Worm (Caenorhabditis elegans): Measurements from ENCODE around the gene W03C9.6.

DNA sequence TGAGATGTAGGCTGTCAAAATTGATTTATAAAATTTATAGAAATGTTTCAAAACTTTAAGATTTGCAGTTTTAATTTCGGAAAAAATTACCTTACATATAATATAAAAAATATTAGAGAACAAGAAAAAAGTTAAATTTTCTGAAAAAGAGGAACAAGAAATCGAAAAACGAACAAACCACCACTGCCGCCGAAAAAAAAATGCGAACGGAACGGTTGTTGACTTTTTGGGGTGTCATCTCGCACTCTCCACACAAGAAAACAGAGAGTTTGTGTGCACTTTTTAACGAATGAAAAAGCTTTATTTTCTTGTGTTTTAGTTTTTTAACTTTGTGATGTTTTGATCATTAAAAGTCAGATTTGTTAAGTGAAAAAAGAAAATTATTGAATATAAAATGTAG lies 29.1 kb upstream of the W03C9.6 start:
- TF ChIP-seq ceh-45 (GFP tag; IDR thresholded peaks at IDR 0.05) (no peak), ama-1 (optimal IDR thresholded peaks at IDR 0.05) (no peak), sox-2 (GFP tag; IDR thresholded peaks at IDR 0.05) (no peak), lim-6 (tag; optimal IDR thresholded peaks at IDR 0.05) (no peak), pha-4 (tag; optimal IDR thresholded peaks at IDR 0.05) (no peak), tbx-2 (tag; optimal IDR thresholded peaks at IDR 0.05) (no peak), pha-2 (tag; optimal IDR thresholded peaks at IDR 0.05) (no peak), ref-2 (tag; optimal IDR thresholded peaks at IDR 0.05) (no peak), elt-4 (tag; optimal IDR thresholded peaks at IDR 0.05) (no peak), pros-1 (tag; optimal IDR thresholded peaks at IDR 0.05) (no peak), ceh-30 (tag; optimal IDR thresholded peaks at IDR 0.05) (no peak)
